Fruit fly (Drosophila melanogaster) whole organism, wandering third instar larva: ENCODE measurements around the gene CG10097.

Experiments used
- Abd-B ChIP-seq: fragments of >200 bp; optimal IDR thresholded peaks from 2 replicates; lab custom pipeline; 2017; ENCODE audit warnings: missing biosample characterization, missing genetic modification characterization
- CG9705 ChIP-seq: fragments of 200-800 bp; sonication (Bioruptor generic); optimal IDR thresholded peaks from 2 replicates; lab custom pipeline; 2018; ENCODE audit warnings: missing biosample characterization, mild to moderate bottlenecking, missing genetic modification characterization
- CrebA ChIP-seq: fragments of 200-800 bp; sonication (Bioruptor generic); optimal IDR thresholded peaks from 2 replicates; lab custom pipeline; 2016; ENCODE audit warnings: missing biosample characterization, mild to moderate bottlenecking, missing genetic modification characterization, borderline replicate concordance
- Dfd ChIP-seq: fragments of >200 bp; optimal IDR thresholded peaks from 2 replicates; lab custom pipeline; 2017; ENCODE audit warnings: missing biosample characterization, missing genetic modification characterization
- Dif ChIP-seq: fragments of 200-275, 200-300 bp; sonication (Bioruptor generic); optimal IDR thresholded peaks from 2 replicates; lab custom pipeline; 2018; ENCODE audit warnings: missing biosample characterization, missing genetic modification characterization; ENCODE audit not compliant: partially characterized antibody
- GATAd ChIP-seq: sonication (Bioruptor generic); optimal IDR thresholded peaks from 2 replicates; lab custom pipeline; 2016; ENCODE audit warnings: missing biosample characterization, missing genetic modification characterization
- HLH106 ChIP-seq: fragments of 200-800 bp; optimal IDR thresholded peaks from 3 replicates; lab custom pipeline; 2019; ENCODE audit warnings: missing biosample characterization, mild to moderate bottlenecking, missing genetic modification characterization, moderate library complexity
- Hnf4 ChIP-seq: fragments of 200-800 bp; sonication (Bioruptor generic); optimal IDR thresholded peaks from 2 replicates; lab custom pipeline; 2016; ENCODE audit warnings: missing biosample characterization, mild to moderate bottlenecking, missing genetic modification characterization
- Hr78 ChIP-seq: fragments of >200 bp; optimal IDR thresholded peaks from 2 replicates; lab custom pipeline; 2017; ENCODE audit warnings: missing biosample characterization, missing genetic modification characterization
- Hr83 ChIP-seq: fragments of 200-300 bp; sonication (Bioruptor generic); optimal IDR thresholded peaks from 2 replicates; lab custom pipeline; 2016; ENCODE audit warnings: missing biosample characterization, mild to moderate bottlenecking, missing genetic modification characterization, moderate library complexity; ENCODE audit not compliant: poor library complexity, severe bottlenecking
- Mio ChIP-seq: sonication (Bioruptor generic); optimal IDR thresholded peaks from 2 replicates; lab custom pipeline; 2016; ENCODE audit warnings: missing biosample characterization, missing genetic modification characterization
- Myc ChIP-seq: fragments of >200 bp; optimal IDR thresholded peaks from 2 replicates; lab custom pipeline; 2017
- N ChIP-seq: fragments of >200 bp; optimal IDR thresholded peaks from 2 replicates; lab custom pipeline; 2018; ENCODE audit warnings: missing biosample characterization, missing external identifiers, missing genetic modification characterization
- OdsH ChIP-seq: fragments of 200-800 bp; sonication (Bioruptor generic); optimal IDR thresholded peaks from 2 replicates; lab custom pipeline; 2016; ENCODE audit warnings: missing biosample characterization, mild to moderate bottlenecking, missing genetic modification characterization
- Rel ChIP-seq, 2 experiments: fragments of 200-800 bp; sonication (Bioruptor generic) in 1 of 2; optimal IDR thresholded peaks; 2 replicates in 1 of 2; 3 replicates in 1 of 2; lab custom pipeline; 2016 to 2019; ENCODE audit warnings: mild to moderate bottlenecking in 2 of 2, missing biosample characterization in 2 of 2, missing genetic modification characterization in 2 of 2, moderate library complexity in 1 of 2
- Sp1 ChIP-seq: fragments of 200-800 bp; sonication (Bioruptor generic); optimal IDR thresholded peaks from 3 replicates; lab custom pipeline; 2019; ENCODE audit warnings: missing biosample characterization, mild to moderate bottlenecking, missing genetic modification characterization, moderate library complexity
- Vsx2 ChIP-seq: fragments of 200-300, 225-300 bp; sonication (Bioruptor generic); optimal IDR thresholded peaks from 2 replicates; lab custom pipeline; 2018; ENCODE audit warnings: missing biosample characterization, missing genetic modification characterization; ENCODE audit not compliant: partially characterized antibody
- br ChIP-seq: fragments of 200-800 bp; sonication (Bioruptor generic); optimal IDR thresholded peaks from 2 replicates; lab custom pipeline; 2016; ENCODE audit warnings: missing biosample characterization, missing genetic modification characterization
- brk ChIP-seq: fragments of 200-800 bp; sonication (Bioruptor generic); optimal IDR thresholded peaks from 2 replicates; lab custom pipeline; 2016; ENCODE audit warnings: missing biosample characterization, mild to moderate bottlenecking, missing genetic modification characterization
- dl ChIP-seq, 2 experiments: fragments of 175-275, 200-275 bp in 1 of 2; fragments of 200-275 bp in 1 of 2; sonication (Bioruptor generic); optimal IDR thresholded peaks; lab custom pipeline; 2018; ENCODE audit warnings: mild to moderate bottlenecking in 2 of 2, missing biosample characterization in 2 of 2, missing genetic modification characterization in 2 of 2, moderate library complexity in 2 of 2; ENCODE audit not compliant: partially characterized antibody in 2 of 2, insufficient read depth in 1 of 2
- dmrt93B ChIP-seq: fragments of 200-800 bp; sonication (Bioruptor generic); optimal IDR thresholded peaks from 2 replicates; lab custom pipeline; 2018; ENCODE audit warnings: missing biosample characterization, mild to moderate bottlenecking, missing genetic modification characterization
- dsf ChIP-seq: sonication (Bioruptor generic); optimal IDR thresholded peaks from 2 replicates; lab custom pipeline; 2016; ENCODE audit warnings: missing biosample characterization, missing genetic modification characterization, borderline replicate concordance
- ey ChIP-seq: fragments of 200-800 bp; sonication (Bioruptor generic); optimal IDR thresholded peaks from 2 replicates; lab custom pipeline; 2016; ENCODE audit warnings: missing biosample characterization, missing genetic modification characterization
- foxo ChIP-seq, 2 experiments: fragments of 200-800 bp; sonication (Bioruptor generic); optimal IDR thresholded peaks; 2 replicates in 1 of 2; 3 replicates in 1 of 2; lab custom pipeline; 2016 to 2017; ENCODE audit warnings: missing biosample characterization in 2 of 2, missing genetic modification characterization in 2 of 2
- h ChIP-seq: fragments of 200-800 bp; sonication (Bioruptor generic); optimal IDR thresholded peaks from 3 replicates; lab custom pipeline; 2016; ENCODE audit warnings: missing biosample characterization, mild to moderate bottlenecking, missing genetic modification characterization
- jim ChIP-seq: fragments of 175-275, 200-325 bp; sonication (Bioruptor generic); optimal IDR thresholded peaks from 2 replicates; lab custom pipeline; 2016; ENCODE audit warnings: missing biosample characterization, mild to moderate bottlenecking, missing genetic modification characterization
- lola ChIP-seq: fragments of >200 bp; optimal IDR thresholded peaks from 2 replicates; lab custom pipeline; 2017; ENCODE audit warnings: missing biosample characterization, missing genetic modification characterization
- pan ChIP-seq: fragments of >200 bp; optimal IDR thresholded peaks from 2 replicates; lab custom pipeline; 2017
- psq ChIP-seq: fragments of 200-800 bp; sonication (Bioruptor generic); optimal IDR thresholded peaks from 3 replicates; lab custom pipeline; 2017; ENCODE audit warnings: missing biosample characterization, mild to moderate bottlenecking, missing genetic modification characterization, moderate library complexity
- sage ChIP-seq: fragments of 200-800 bp; sonication (Bioruptor generic); optimal IDR thresholded peaks from 2 replicates; lab custom pipeline; 2016; ENCODE audit warnings: missing biosample characterization, mild to moderate bottlenecking, missing genetic modification characterization
- sv ChIP-seq: fragments of 200-800 bp; sonication (Bioruptor generic); optimal IDR thresholded peaks from 3 replicates; lab custom pipeline; 2016; ENCODE audit warnings: missing biosample characterization, missing genetic modification characterization
- tai ChIP-seq: sonication (Bioruptor generic); optimal IDR thresholded peaks from 2 replicates; lab custom pipeline; 2016; ENCODE audit warnings: missing biosample characterization, missing genetic modification characterization
- usp ChIP-seq: fragments of >200 bp; optimal IDR thresholded peaks from 2 replicates; lab custom pipeline; 2017; ENCODE audit warnings: missing biosample characterization, missing genetic modification characterization
- woc ChIP-seq: sonication (Bioruptor generic); optimal IDR thresholded peaks from 2 replicates; lab custom pipeline; 2016; ENCODE audit warnings: missing biosample characterization, mild to moderate bottlenecking, missing genetic modification characterization

Gene CG10097

dm6 chr3R:12363544-12363943, 32.2 kb downstream of the CG10097 start:
- TF ChIP-seq Rel (GFP tag; optimal IDR thresholded peaks at IDR 0.05; lab: Kevin White, UChicago): no peak
- TF ChIP-seq Rel (tag; optimal IDR thresholded peaks at IDR 0.05; lab: Kevin White, UChicago): peak; percentile 3
- no peak for TF ChIP-seq jim (GFP tag; lab: Kevin White, UChicago)

dm6 chr3R:12361962-12362497, 33.8 kb downstream of the CG10097 start:
- TF ChIP-seq N (no peak), CG9705 (GFP tag; lab: Kevin White, UChicago) (no peak), lola (no peak), Myc (no peak)

DNA sequence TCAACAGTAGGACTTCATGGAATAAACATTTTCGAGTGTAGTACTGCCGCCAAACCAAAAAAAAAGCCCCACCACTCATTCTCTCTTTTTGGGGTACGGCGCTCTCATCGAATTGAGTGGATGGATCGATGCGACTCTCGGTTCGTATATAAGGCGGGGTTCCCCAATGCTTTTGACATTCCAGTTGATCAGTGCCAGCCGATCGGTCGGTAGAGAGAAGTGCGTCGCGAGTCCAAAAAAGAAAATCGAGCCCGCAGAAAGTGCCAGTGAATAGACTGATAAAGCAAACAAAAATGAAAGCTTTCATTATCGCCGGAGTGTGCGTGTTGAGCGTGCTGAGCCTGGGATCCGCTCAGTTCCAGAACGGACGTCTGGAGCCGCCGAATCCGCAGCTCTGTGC, 35.9 kb downstream of the CG10097 start, which contains the start of gene CG4115:
TSS of gene CG4115 (plus strand) at position 172 of the 400 bp plus-strand sequence.
- TF ChIP-seq sv (GFP tag; lab: Kevin White, UChicago): no peak
- no peak for TF ChIP-seq Dfd (GFP tag; lab: Kevin White, UChicago)
- peak; percentile 20 for TF ChIP-seq Dif (GFP tag; lab: Kevin White, UChicago)
- TF ChIP-seq GATAd: no peak
- TF ChIP-seq Rel (GFP tag; optimal IDR thresholded peaks at IDR 0.05; lab: Kevin White, UChicago): no peak
- TF ChIP-seq Rel (tag; optimal IDR thresholded peaks at IDR 0.05; lab: Kevin White, UChicago): peak; percentile 94
- no peak for TF ChIP-seq HLH106
- TF ChIP-seq woc: peak; percentile 15

- TF ChIP-seq tai (GFP tag; lab: Kevin White, UChicago) (no peak), psq (GFP tag; lab: Kevin White, UChicago) (no peak), Myc (no peak), GATAd (no peak), brk (GFP tag; lab: Kevin White, UChicago) (no peak), Hnf4 (GFP tag; lab: Kevin White, UChicago) (no peak), dl (GFP tag; optimal IDR thresholded peaks at IDR 0.05; lab: Kevin White, UChicago; ENCODE audit: insufficient read depth in 1 of 2, partially characterized antibody in 2 of 2) (no peak), Abd-B (GFP tag; lab: Kevin White, UChicago) (no peak), sage (peak; percentile 12), sv (GFP tag; lab: Kevin White, UChicago) (no peak), Rel (GFP tag; optimal IDR thresholded peaks at IDR 0.05; lab: Kevin White, UChicago) (no peak), Rel (tag; optimal IDR thresholded peaks at IDR 0.05; lab: Kevin White, UChicago) (peak; percentile 22), dmrt93B (GFP tag; lab: Kevin White, UChicago) (no peak), jim (GFP tag; lab: Kevin White, UChicago) (no peak), N (no peak), foxo (GFP tag; optimal IDR thresholded peaks at IDR 0.05; lab: Kevin White, UChicago) (no peak), OdsH (GFP tag; lab: Kevin White, UChicago) (no peak), woc (no peak)
- TF ChIP-seq, all 38 proteins: peak for 2
Measured at dm6 chr3R:12356044-12356443, 39.7 kb downstream of the CG10097 start, which contains the start of gene MBD-R2. MBD-R2 (minus strand) TSS chr3R:12356265.

DNA sequence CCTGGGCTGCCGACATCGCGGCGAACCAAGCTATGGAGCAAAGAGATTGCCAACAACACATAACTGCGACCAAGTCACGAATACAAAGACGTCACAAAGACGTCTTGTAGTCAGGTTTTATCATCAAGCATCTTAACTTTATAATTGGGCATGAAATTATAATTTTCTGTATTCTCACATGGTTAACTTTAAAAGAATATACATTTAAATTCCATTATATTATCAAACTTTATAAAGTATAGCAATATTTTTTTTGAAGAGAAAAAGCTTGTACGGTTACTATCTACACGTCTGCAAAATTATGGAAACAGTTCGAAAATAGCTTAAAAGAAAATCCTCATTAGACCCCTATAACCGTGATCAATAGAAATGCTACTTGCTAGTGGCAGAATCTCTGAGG, 43.8 kb downstream of the CG10097 start, which contains the start of gene CG10041:
TSS of gene CG10041 (minus strand) at position 101 of the 400 bp plus-strand sequence.
- TF ChIP-seq Vsx2 (GFP tag; lab: Kevin White, UChicago) (no peak), Dif (GFP tag; lab: Kevin White, UChicago) (no peak), br (GFP tag; lab: Kevin White, UChicago) (no peak), Rel (GFP tag; optimal IDR thresholded peaks at IDR 0.05; lab: Kevin White, UChicago) (no peak), Rel (tag; optimal IDR thresholded peaks at IDR 0.05; lab: Kevin White, UChicago) (no peak), Hr83 (GFP tag; lab: Kevin White, UChicago) (no peak), usp (no peak), dl (GFP tag; optimal IDR thresholded peaks at IDR 0.05; lab: Kevin White, UChicago; ENCODE audit: insufficient read depth in 1 of 2, partially characterized antibody in 2 of 2) (no peak), pan (no peak)
- TF ChIP-seq, all 38 proteins: peak for 0

- TF ChIP-seq Myc (no peak), jim (GFP tag; lab: Kevin White, UChicago) (no peak), br (GFP tag; lab: Kevin White, UChicago) (no peak), Dif (GFP tag; lab: Kevin White, UChicago) (no peak), lola (no peak), h (GFP tag; lab: Kevin White, UChicago) (peak; percentile 43), CrebA (no peak), Sp1 (GFP tag; lab: Kevin White, UChicago) (no peak), sv (GFP tag; lab: Kevin White, UChicago) (no peak), tai (GFP tag; lab: Kevin White, UChicago) (no peak), pan (no peak), Hr78 (GFP tag; lab: Kevin White, UChicago) (no peak), sage (peak; percentile 40), Hr83 (GFP tag; lab: Kevin White, UChicago) (peak; percentile 64), N (no peak), Hnf4 (GFP tag; lab: Kevin White, UChicago) (no peak), woc (no peak), Mio (GFP tag; lab: Kevin White, UChicago) (no peak), Dfd (GFP tag; lab: Kevin White, UChicago) (no peak), Rel (GFP tag; optimal IDR thresholded peaks at IDR 0.05; lab: Kevin White, UChicago) (no peak), Rel (tag; optimal IDR thresholded peaks at IDR 0.05; lab: Kevin White, UChicago) (peak; percentile 99), ey (GFP tag; lab: Kevin White, UChicago) (no peak), usp (no peak), psq (GFP tag; lab: Kevin White, UChicago) (no peak), Abd-B (GFP tag; lab: Kevin White, UChicago) (no peak), dsf (GFP tag; lab: Kevin White, UChicago) (no peak), Vsx2 (GFP tag; lab: Kevin White, UChicago) (no peak)
Measured at dm6 chr3R:12350497-12350896, 45.3 kb downstream of the CG10097 start, which contains the start of gene CG10038. CG10038 (minus strand) TSS chr3R:12350644.
